Worm (Caenorhabditis elegans): Measurements from ENCODE around the gene lab-2.

Gene lab-2

ce11 chrIII:7376143-7376802 is 46.9 kb upstream of the lab-2 start:
- TF ChIP-seq efl-1 (optimal IDR thresholded peaks at IDR 0.05) (peak; percentile 10 to 50), efl-1 (GFP tag; optimal IDR thresholded peaks at IDR 0.05 in 1 of 2) (peak; percentile 26 to 93), lin-14 (GFP tag; optimal IDR thresholded peaks at IDR 0.05) (peak; percentile 90), egl-13 (tag; optimal IDR thresholded peaks at IDR 0.05) (no peak), aly-2 (tag; optimal IDR thresholded peaks at IDR 0.05) (peak; percentile 27), rnt-1 (tag; optimal IDR thresholded peaks at IDR 0.05) (no peak), unc-130 (tag; optimal IDR thresholded peaks at IDR 0.05) (peak; percentile 17), grh-1 (GFP tag; IDR thresholded peaks at IDR 0.05) (peak; percentile 89), mab-9 (GFP tag; IDR thresholded peaks at IDR 0.05) (no peak), nhr-90 (tag; optimal IDR thresholded peaks at IDR 0.05; ENCODE audit: poor library complexity) (peak; percentile 90), C04F5.9 (tag; optimal IDR thresholded peaks at IDR 0.05) (peak; percentile 4), dpl-1 (GFP tag; optimal IDR thresholded peaks at IDR 0.05) (peak; percentile 41 to 57 (median 42)), C16A3.4 (tag; optimal IDR thresholded peaks at IDR 0.05) (peak; percentile 63), nhr-19 (GFP tag; conservative IDR thresholded peaks at IDR 0.05) (peak; percentile 73), ceh-90 (tag; optimal IDR thresholded peaks at IDR 0.05) (no peak), tlp-1 (tag; optimal IDR thresholded peaks at IDR 0.05) (no peak), ets-5 (GFP tag; IDR thresholded peaks at IDR 0.05) (no peak), skn-1 (tag; optimal IDR thresholded peaks at IDR 0.05) (peak; percentile 46), nhr-85 (tag) (peak; percentile 98), nhr-71 (tag; optimal IDR thresholded peaks at IDR 0.05) (peak; percentile 93), nhr-12 (tag; optimal IDR thresholded peaks at IDR 0.05) (no peak), lin-39 (tag; optimal IDR thresholded peaks at IDR 0.05) (no peak), zip-4 (GFP tag; optimal IDR thresholded peaks at IDR 0.05) (no peak), ztf-11 (tag; optimal IDR thresholded peaks at IDR 0.05) (no peak), hlh-17 (GFP tag; optimal IDR thresholded peaks at IDR 0.05; ENCODE audit: borderline replicate concordance) (no peak), fkh-8 (tag; optimal IDR thresholded peaks at IDR 0.05) (peak; percentile 40), sox-4 (tag; optimal IDR thresholded peaks at IDR 0.05) (no peak), mdl-1 (tag; optimal IDR thresholded peaks at IDR 0.05) (peak in 1 of 2 experiments; percentile 98), tbx-2 (tag; optimal IDR thresholded peaks at IDR 0.05) (peak; percentile 79), jun-1 (tag; optimal IDR thresholded peaks at IDR 0.05) (peak; percentile 58), lin-13 (GFP tag; optimal IDR thresholded peaks at IDR 0.05) (peak; percentile 38), ces-1 (GFP tag; optimal IDR thresholded peaks at IDR 0.05) (no peak), nhr-11 (tag; optimal IDR thresholded peaks at IDR 0.05) (no peak), nhr-20 (tag; optimal IDR thresholded peaks at IDR 0.05) (peak; percentile 95), ztf-4 (tag; optimal IDR thresholded peaks at IDR 0.05) (peak; percentile 87), efl-3 (GFP tag; optimal IDR thresholded peaks at IDR 0.05) (no peak), lin-15B (tag; optimal IDR thresholded peaks at IDR 0.05) (no peak), swsn-7 (tag; optimal IDR thresholded peaks at IDR 0.05) (peak; percentile 68), sup-37 (GFP tag; optimal IDR thresholded peaks at IDR 0.05) (no peak), nhr-28 (tag; optimal IDR thresholded peaks at IDR 0.05) (no peak), lin-35 (GFP tag; optimal IDR thresholded peaks at IDR 0.05) (peak; percentile 36 to 85), hpl-2 (GFP tag; optimal IDR thresholded peaks at IDR 0.05) (peak; percentile 31), alr-1 (tag; optimal IDR thresholded peaks at IDR 0.05; ENCODE audit: borderline replicate concordance) (no peak), lsy-2 (tag; optimal IDR thresholded peaks at IDR 0.05) (peak; percentile 55 to 64), snu-23 (GFP tag; optimal IDR thresholded peaks at IDR 0.05) (peak; percentile 96), F16B12.6 (tag; optimal IDR thresholded peaks at IDR 0.05) (peak; percentile 27), hlh-4 (tag; optimal IDR thresholded peaks at IDR 0.05) (no peak), elt-3 (tag; optimal IDR thresholded peaks at IDR 0.05) (peak in 5 of 6 experiments; percentile 14 to 91 (median 53)), unc-62 (GFP tag; optimal IDR thresholded peaks at IDR 0.05) (no peak), nhr-47 (tag; optimal IDR thresholded peaks at IDR 0.05) (peak; percentile 79), irx-1 (tag; optimal IDR thresholded peaks at IDR 0.05) (peak; percentile 64), xbp-1 (tag; optimal IDR thresholded peaks at IDR 0.05) (peak; percentile 87)
